Worm (Caenorhabditis elegans) whole organism, L3 larva: ENCODE data around the gene pfn-3.

Source experiments
- ama-1 ChIP-seq: fragments of 150-350 bp; optimal IDR thresholded peaks from 2 replicates; lab custom pipeline; 2018
- fos-1 ChIP-seq: fragments of 150-350 bp; optimal IDR thresholded peaks from 2 replicates; lab custom pipeline; 2014; ENCODE audit warnings: missing biosample characterization, missing genetic modification characterization

ce11 chrX:1038347-1038746, 42.1 kb downstream of the pfn-3 start, which contains the start of gene F55A4.7:
- no peak for TF ChIP-seq fos-1 (tag; lab: Kevin White, UChicago)
- no peak for TF ChIP-seq ama-1
